Fruit fly (Drosophila melanogaster) whole organism, embryonic: ENCODE data around the gene CAH7.

ENCODE experiments used
- Antp ChIP-seq: fragments of 200-800 bp; sonication (Bioruptor generic); optimal IDR thresholded peaks from 3 replicates; lab custom pipeline; 2016; ENCODE audit warnings: missing biosample characterization, missing genetic modification characterization
- CG11560 ChIP-seq: fragments of 200-800 bp; sonication (Bioruptor generic); IDR thresholded peaks from 3 replicates; pipeline ENCODE4 v1.3.6; 2022; ENCODE audit warnings: missing biosample characterization, missing genetic modification characterization
- CG13296 ChIP-seq: fragments of 200-800 bp; sonication (Bioruptor generic); optimal IDR thresholded peaks from 3 replicates; lab custom pipeline; 2018; ENCODE audit warnings: missing biosample characterization, mild to moderate bottlenecking, missing genetic modification characterization
- CG14014 ChIP-seq: fragments of 200-800 bp; sonication (Bioruptor generic); IDR thresholded peaks from 2 replicates; pipeline ENCODE4 v1.3.6; 2022; ENCODE audit warnings: missing biosample characterization, missing genetic modification characterization
- CG14441 ChIP-seq: fragments of 200-800 bp; sonication (Bioruptor generic); IDR thresholded peaks from 2 replicates; pipeline ENCODE4 v1.3.6; 2022; ENCODE audit warnings: missing biosample characterization, missing genetic modification characterization
- CG14860 ChIP-seq: fragments of 200-800 bp; sonication (Bioruptor generic); IDR thresholded peaks from 3 replicates; pipeline ENCODE4 v1.3.6; 2022; ENCODE audit warnings: missing biosample characterization, missing genetic modification characterization; ENCODE audit not compliant: partially characterized antibody
- CG14965 ChIP-seq: fragments of 200-800 bp; sonication (Bioruptor generic); optimal IDR thresholded peaks from 2 replicates; lab custom pipeline; 2016; ENCODE audit warnings: missing biosample characterization, missing genetic modification characterization, borderline replicate concordance
- CG15269 ChIP-seq: fragments of 200-800 bp; sonication (Bioruptor generic); optimal IDR thresholded peaks from 2 replicates; lab custom pipeline; 2018; ENCODE audit warnings: missing biosample characterization, mild to moderate bottlenecking, missing genetic modification characterization, moderate library complexity
- CG16815 ChIP-seq: fragments of 200-800 bp; sonication (Bioruptor generic); optimal IDR thresholded peaks from 3 replicates; lab custom pipeline; 2017; ENCODE audit warnings: missing biosample characterization, mild to moderate bottlenecking, missing genetic modification characterization
- CG1832 ChIP-seq: fragments of 200-800 bp; sonication (Bioruptor generic); optimal IDR thresholded peaks from 2 replicates; lab custom pipeline; 2017; ENCODE audit warnings: missing biosample characterization, mild to moderate bottlenecking, missing genetic modification characterization, inconsistent platforms
- CG2120 ChIP-seq: fragments of 200-800 bp; sonication (Bioruptor generic); optimal IDR thresholded peaks from 3 replicates; lab custom pipeline; 2016; ENCODE audit warnings: missing biosample characterization, missing genetic modification characterization
- CG2199 ChIP-seq: fragments of 200-800 bp; sonication (Bioruptor generic); IDR thresholded peaks from 3 replicates; pipeline ENCODE4 v1.3.6; 2022; ENCODE audit warnings: missing biosample characterization, missing genetic modification characterization
- CG3281 ChIP-seq: fragments of 200-800 bp; sonication (Bioruptor generic); optimal IDR thresholded peaks from 3 replicates; lab custom pipeline; 2017; ENCODE audit warnings: missing biosample characterization, mild to moderate bottlenecking, missing genetic modification characterization
- CG4282 ChIP-seq: fragments of 200-800 bp; sonication (Bioruptor generic); optimal IDR thresholded peaks from 2 replicates; lab custom pipeline; 2016; ENCODE audit warnings: missing biosample characterization, missing genetic modification characterization
- CG4360 ChIP-seq: fragments of 200-800 bp; sonication (Bioruptor generic); IDR thresholded peaks from 2 replicates; pipeline ENCODE4 v1.3.6; 2022; ENCODE audit warnings: missing biosample characterization, missing genetic modification characterization
- CG4404 ChIP-seq: fragments of 200-800 bp; sonication (Bioruptor generic); IDR thresholded peaks from 2 replicates; pipeline ENCODE4 v1.3.6; 2022; ENCODE audit warnings: missing biosample characterization, missing genetic modification characterization
- CG4730 ChIP-seq: fragments of 200-800 bp; sonication (Bioruptor generic); IDR thresholded peaks from 2 replicates; pipeline ENCODE4 v1.3.6; 2022; ENCODE audit warnings: missing biosample characterization, missing genetic modification characterization
- CG4820 ChIP-seq: fragments of 200-800 bp; sonication (Bioruptor generic); optimal IDR thresholded peaks from 3 replicates; lab custom pipeline; 2016; ENCODE audit warnings: missing biosample characterization, missing genetic modification characterization
- CG8281 ChIP-seq: fragments of 200-800 bp; sonication (Bioruptor generic); optimal IDR thresholded peaks from 2 replicates; lab custom pipeline; 2018; ENCODE audit warnings: missing biosample characterization, mild to moderate bottlenecking, missing genetic modification characterization, moderate library complexity
- CG8359 ChIP-seq: fragments of 200-800 bp; sonication (Bioruptor generic); optimal IDR thresholded peaks from 2 replicates; lab custom pipeline; 2017; ENCODE audit warnings: missing biosample characterization, mild to moderate bottlenecking, missing genetic modification characterization, borderline replicate concordance
- CG9932 ChIP-seq: fragments of 200-800 bp; sonication (Bioruptor generic); IDR thresholded peaks from 2 replicates; pipeline ENCODE4 v1.3.6; 2022; ENCODE audit warnings: missing biosample characterization, missing genetic modification characterization
- Dbx ChIP-seq: fragments of 200-800 bp; sonication (Bioruptor generic); IDR thresholded peaks from 3 replicates; pipeline ENCODE4 v1.3.6; 2022; ENCODE audit warnings: missing biosample characterization, missing genetic modification characterization
- Deaf1 ChIP-seq: fragments of 200-800 bp; optimal IDR thresholded peaks from 3 replicates; lab custom pipeline; 2019; ENCODE audit warnings: missing biosample characterization, mild to moderate bottlenecking, missing genetic modification characterization, moderate library complexity
- Jarid2 ChIP-seq: fragments of 200-800 bp; sonication (Bioruptor generic); optimal IDR thresholded peaks from 3 replicates; lab custom pipeline; 2017; ENCODE audit warnings: mild to moderate bottlenecking, missing biosample characterization, missing genetic modification reagents, missing genetic modification characterization
- Mad ChIP-seq: fragments of 200-800 bp; sonication (Bioruptor generic); optimal IDR thresholded peaks from 2 replicates; lab custom pipeline; 2016; ENCODE audit warnings: missing biosample characterization, missing genetic modification characterization
- Meics ChIP-seq: fragments of 200-800 bp; sonication (Bioruptor generic); optimal IDR thresholded peaks from 2 replicates; lab custom pipeline; 2017; ENCODE audit warnings: missing biosample characterization, mild to moderate bottlenecking, missing genetic modification characterization
- NK7.1 ChIP-seq: fragments of 200-800 bp; sonication (Bioruptor generic); optimal IDR thresholded peaks from 3 replicates; lab custom pipeline; 2016; ENCODE audit warnings: missing biosample characterization, missing genetic modification characterization
- Nf-YA ChIP-seq: fragments of 200-800 bp; sonication (Bioruptor generic); IDR thresholded peaks from 2 replicates; pipeline ENCODE4 v1.3.6; 2022; ENCODE audit warnings: missing biosample characterization, missing genetic modification characterization
- Pdp1 ChIP-seq, 2 experiments: fragments of 200-800 bp; sonication (Bioruptor generic); optimal IDR thresholded peaks; 3 replicates each; lab custom pipeline; 2016; ENCODE audit warnings: missing biosample characterization in 2 of 2, missing genetic modification characterization in 2 of 2, mild to moderate bottlenecking in 1 of 2, moderate library complexity in 1 of 2
- Ravus ChIP-seq: fragments of 200-800 bp; sonication (Bioruptor generic); IDR thresholded peaks from 2 replicates; pipeline ENCODE4 v1.3.6; 2022; ENCODE audit warnings: missing biosample characterization, missing genetic modification characterization
- Taf1 ChIP-seq: fragments of 200-800 bp; sonication (Bioruptor generic); IDR thresholded peaks from 2 replicates; pipeline ENCODE4 v1.3.6; 2022; ENCODE audit warnings: missing biosample characterization, missing genetic modification characterization
- ase ChIP-seq: fragments of 200-800 bp; sonication (Bioruptor generic); IDR thresholded peaks from 3 replicates; pipeline ENCODE4 v1.3.6; 2022; ENCODE audit warnings: missing biosample characterization, missing genetic modification characterization
- cg ChIP-seq: fragments of 200-800 bp; sonication (Bioruptor generic); optimal IDR thresholded peaks from 3 replicates; lab custom pipeline; 2019; ENCODE audit warnings: missing biosample characterization, mild to moderate bottlenecking, missing genetic modification characterization, moderate library complexity
- chm ChIP-seq: fragments of 200-800 bp; sonication (Bioruptor generic); IDR thresholded peaks from 2 replicates; pipeline ENCODE4 v1.3.6; 2022; ENCODE audit warnings: missing biosample characterization, missing genetic modification characterization
- crc ChIP-seq: fragments of 200-800 bp; sonication (Bioruptor generic); optimal IDR thresholded peaks from 2 replicates; lab custom pipeline; 2016; ENCODE audit warnings: missing biosample characterization, missing genetic modification characterization
- cwo ChIP-seq: fragments of 200-800 bp; sonication (Bioruptor generic); optimal IDR thresholded peaks from 3 replicates; lab custom pipeline; 2017; ENCODE audit warnings: missing biosample characterization, missing genetic modification characterization, mild to moderate bottlenecking, moderate library complexity, missing genetic modification reagents
- dati ChIP-seq: fragments of 200-800 bp; sonication (Bioruptor generic); IDR thresholded peaks from 2 replicates; pipeline ENCODE4 v1.3.6; 2022; ENCODE audit warnings: missing biosample characterization, missing genetic modification characterization
- eyg ChIP-seq: fragments of 200-800 bp; sonication (Bioruptor generic); optimal IDR thresholded peaks from 3 replicates; lab custom pipeline; 2016; ENCODE audit warnings: missing biosample characterization, missing genetic modification characterization
- ham ChIP-seq: fragments of 200-800 bp; sonication (Bioruptor generic); IDR thresholded peaks from 2 replicates; pipeline ENCODE4 v1.3.6; 2022; ENCODE audit warnings: missing biosample characterization, missing genetic modification characterization
- insv ChIP-seq, 2 experiments: fragments of 200-800 bp; sonication (Bioruptor generic); optimal IDR thresholded peaks; 3 replicates each; lab custom pipeline; 2016 to 2018; ENCODE audit warnings: missing biosample characterization in 2 of 2, missing genetic modification characterization in 2 of 2
- jumu ChIP-seq: fragments of 200-800 bp; sonication (Bioruptor generic); optimal IDR thresholded peaks from 3 replicates; lab custom pipeline; 2016; ENCODE audit warnings: missing biosample characterization, missing genetic modification characterization
- nerfin-2 ChIP-seq: fragments of 200-800 bp; sonication (Bioruptor generic); IDR thresholded peaks from 2 replicates; pipeline ENCODE4 v1.3.6; 2022; ENCODE audit warnings: missing biosample characterization, missing genetic modification characterization; ENCODE audit not compliant: partially characterized antibody
- nom ChIP-seq: fragments of 200-800 bp; sonication (Bioruptor generic); optimal IDR thresholded peaks from 2 replicates; lab custom pipeline; 2017; ENCODE audit warnings: missing biosample characterization, missing genetic modification characterization, mild to moderate bottlenecking, moderate library complexity, missing genetic modification reagents
- pb ChIP-seq: fragments of 200-800 bp; sonication (Bioruptor generic); optimal IDR thresholded peaks from 3 replicates; lab custom pipeline; 2016; ENCODE audit warnings: missing biosample characterization, missing genetic modification characterization
- phol ChIP-seq: fragments of 200-800 bp; sonication (Bioruptor generic); optimal IDR thresholded peaks from 3 replicates; lab custom pipeline; 2018; ENCODE audit warnings: missing biosample characterization, mild to moderate bottlenecking, missing genetic modification characterization, moderate library complexity
- scrt ChIP-seq: fragments of 200-800 bp; sonication (Bioruptor generic); optimal IDR thresholded peaks from 2 replicates; lab custom pipeline; 2018; ENCODE audit warnings: missing biosample characterization, mild to moderate bottlenecking, missing genetic modification characterization, moderate library complexity
- tna ChIP-seq: fragments of 200-800 bp; sonication (Bioruptor generic); IDR thresholded peaks from 2 replicates; pipeline ENCODE4 v1.3.6; 2022; ENCODE audit warnings: missing biosample characterization, missing genetic modification characterization; ENCODE audit not compliant: partially characterized antibody
- z ChIP-seq: fragments of 200-800 bp; sonication (Bioruptor generic); IDR thresholded peaks from 3 replicates; pipeline ENCODE4 v1.3.6; 2022; ENCODE audit warnings: missing biosample characterization, missing genetic modification characterization
- zen ChIP-seq: fragments of 200-800 bp; sonication (Bioruptor generic); optimal IDR thresholded peaks from 3 replicates; lab custom pipeline; 2018; ENCODE audit warnings: missing biosample characterization, mild to moderate bottlenecking, missing genetic modification characterization, moderate library complexity

The CAH7 gene

DNA sequence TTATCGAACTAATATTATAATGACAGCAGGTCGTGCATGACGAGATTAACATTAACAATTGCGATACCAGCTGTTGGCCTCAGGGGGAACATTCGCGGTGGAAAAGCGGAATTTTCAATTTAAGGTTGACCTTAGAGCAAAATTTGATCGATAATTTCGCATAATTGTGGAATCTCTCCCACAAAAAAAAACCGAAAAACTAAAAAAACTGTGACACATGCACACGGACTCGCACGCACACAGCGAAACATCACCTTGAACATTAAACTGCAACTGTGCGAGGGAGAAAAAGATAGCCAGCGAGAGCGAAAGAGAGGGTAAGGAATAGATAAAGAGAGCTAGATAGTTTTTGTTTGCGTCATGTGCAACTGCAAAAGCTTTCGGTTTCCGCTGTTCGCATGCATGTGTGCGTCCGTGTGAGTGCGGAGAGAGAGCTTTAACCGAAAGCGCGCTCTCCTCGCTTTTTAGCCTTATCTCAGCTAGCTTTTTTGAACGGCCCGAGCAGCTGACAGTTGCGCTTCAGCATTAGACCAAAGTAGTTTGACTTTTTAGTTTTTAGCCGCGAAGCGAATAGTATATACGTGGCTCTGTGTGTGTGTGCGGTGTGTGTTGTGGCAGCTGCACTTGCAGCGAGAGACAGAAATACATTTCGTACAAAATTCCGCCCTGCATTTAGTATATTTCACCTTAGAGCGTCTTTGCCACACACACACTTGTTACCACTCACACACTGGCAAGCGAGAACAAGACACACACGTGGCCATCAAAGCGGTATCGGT is 18.6 kb upstream of the CAH7 start (continued):
- TF ChIP-seq Jarid2 (GFP tag; lab: Kevin White, UChicago) (peak; percentile 88), CG8281 (tag; lab: Kevin White, UChicago) (no peak), nom (peak; percentile 23), CG14860 (GFP tag; lab: Robert Waterston, UW) (no peak), CG11560 (tag; lab: Robert Waterston, UW) (no peak), Antp (GFP tag; lab: Kevin White, UChicago) (no peak), zen (tag; lab: Kevin White, UChicago) (no peak), Dbx (GFP tag; lab: Robert Waterston, UW) (peak; percentile 40; the same call in 1 of the 3 replicates), CG15269 (tag; lab: Kevin White, UChicago) (peak; percentile 40), insv (GFP tag; optimal IDR thresholded peaks at IDR 0.05; lab: Kevin White, UChicago) (no peak), CG4360 (no peak), CG13296 (GFP tag; lab: Kevin White, UChicago) (peak; percentile 18), chm (GFP tag; lab: Robert Waterston, UW) (peak; percentile 31; the same call in 1 of the 2 replicates), ase (GFP tag; lab: Robert Waterston, UW) (0 out of 3 replicates have a peak, but pooled peaks have one; percentile 28), CG1832 (peak; percentile 55), cwo (GFP tag; lab: Kevin White, UChicago) (peak; percentile 57), CG3281 (GFP tag; lab: Kevin White, UChicago) (peak; percentile 39), Ravus (GFP tag; lab: Robert Waterston, UW) (no peak), z (no peak), Deaf1 (tag; lab: Kevin White, UChicago) (peak; percentile 55), Meics (GFP tag; lab: Kevin White, UChicago) (peak; percentile 5), ham (GFP tag; lab: Robert Waterston, UW) (no peak), Nf-YA (GFP tag; lab: Robert Waterston, UW) (no peak), tna (no peak), CG2199 (GFP tag; lab: Robert Waterston, UW) (no peak), CG4404 (no peak), Pdp1 (GFP tag; optimal IDR thresholded peaks at IDR 0.05; lab: Kevin White, UChicago) (peak in 1 of 2 experiments; percentile 92), CG9932 (0 out of 2 replicates have a peak, but pooled peaks have one; percentile 22), crc (GFP tag; lab: Kevin White, UChicago) (no peak), CG4820 (no peak), CG14014 (GFP tag; lab: Robert Waterston, UW) (peak; percentile 42; the same call in 1 of the 2 replicates), Taf1 (no peak), CG4730 (GFP tag; lab: Robert Waterston, UW) (no peak), NK7.1 (GFP tag; lab: Kevin White, UChicago) (no peak), CG8359 (no peak), jumu (GFP tag; lab: Kevin White, UChicago) (no peak), Mad (peak; percentile 1), scrt (GFP tag; lab: Kevin White, UChicago) (peak; percentile 1), CG16815 (GFP tag; lab: Kevin White, UChicago) (no peak), cg (peak; percentile 87), dati (no peak), CG2120 (GFP tag; lab: Kevin White, UChicago) (no peak), CG14441 (GFP tag; lab: Robert Waterston, UW) (no peak), CG4282 (no peak), CG14965 (no peak), phol (tag; lab: Kevin White, UChicago) (no peak), eyg (GFP tag; lab: Kevin White, UChicago) (no peak), nerfin-2 (GFP tag; lab: Robert Waterston, UW) (0 out of 2 replicates have a peak, but pooled peaks have one; percentile 37), pb (GFP tag; lab: Kevin White, UChicago) (no peak)
